Fruit fly (Drosophila melanogaster) whole organism, prepupa: ENCODE results near the gene qjt.

Experiments
- CG10669 ChIP-seq: fragments of 200-800 bp; sonication (Bioruptor generic); optimal IDR thresholded peaks from 3 replicates; lab custom pipeline; 2018; ENCODE audit warnings: missing biosample characterization, mild to moderate bottlenecking, missing genetic modification characterization, moderate library complexity
- CG11294 ChIP-seq: fragments of 200-800 bp; sonication (Bioruptor generic); IDR thresholded peaks from 2 replicates; pipeline ENCODE4 v1.3.6; 2022; ENCODE audit warnings: missing biosample characterization, missing genetic modification characterization
- CG11762 ChIP-seq: fragments of 200-800 bp; sonication (Bioruptor generic); optimal IDR thresholded peaks from 3 replicates; lab custom pipeline; 2016; ENCODE audit warnings: missing biosample characterization, missing genetic modification characterization; ENCODE audit not compliant: insufficient read depth
- CG11902 ChIP-seq: fragments of 200-800 bp; sonication (Bioruptor generic); optimal IDR thresholded peaks from 3 replicates; lab custom pipeline; 2016; ENCODE audit warnings: missing biosample characterization, missing genetic modification characterization
- CG1621 ChIP-seq: fragments of 200-800 bp; sonication (Bioruptor generic); optimal IDR thresholded peaks from 3 replicates; lab custom pipeline; 2018; ENCODE audit warnings: missing biosample characterization, mild to moderate bottlenecking, missing genetic modification characterization
- CG3032 ChIP-seq: fragments of 200-800 bp; optimal IDR thresholded peaks from 2 replicates; lab custom pipeline; 2019; ENCODE audit warnings: missing biosample characterization, mild to moderate bottlenecking, missing genetic modification characterization, moderate library complexity
- CG31627 ChIP-seq: fragments of 200-800 bp; sonication (Bioruptor generic); optimal IDR thresholded peaks from 3 replicates; lab custom pipeline; 2016; ENCODE audit warnings: missing biosample characterization, missing genetic modification characterization
- CG34406 ChIP-seq: fragments of 200-800 bp; sonication (Bioruptor generic); optimal IDR thresholded peaks from 3 replicates; lab custom pipeline; 2016; ENCODE audit warnings: missing biosample characterization, missing genetic modification characterization
- CG3919 ChIP-seq: fragments of 200-800 bp; sonication (Bioruptor generic); optimal IDR thresholded peaks from 3 replicates; lab custom pipeline; 2016; ENCODE audit warnings: missing biosample characterization, missing genetic modification characterization
- CG4318 ChIP-seq: fragments of 200-800 bp; sonication (Bioruptor generic); optimal IDR thresholded peaks from 3 replicates; lab custom pipeline; 2017; ENCODE audit warnings: missing biosample characterization, mild to moderate bottlenecking, missing genetic modification characterization
- CG6163 ChIP-seq: fragments of 200-800 bp; sonication (Bioruptor generic); IDR thresholded peaks from 3 replicates; pipeline ENCODE4 v1.3.6; 2022; ENCODE audit warnings: missing biosample characterization, missing genetic modification characterization
- CG6276 ChIP-seq: fragments of 200-800 bp; sonication (Bioruptor generic); optimal IDR thresholded peaks from 2 replicates; lab custom pipeline; 2017; ENCODE audit warnings: missing biosample characterization, mild to moderate bottlenecking, missing genetic modification characterization
- CG6792 ChIP-seq: fragments of 200-800 bp; sonication (Bioruptor generic); optimal IDR thresholded peaks from 3 replicates; lab custom pipeline; 2016; ENCODE audit warnings: missing biosample characterization, missing genetic modification characterization
- CG6808 ChIP-seq: fragments of 200-800 bp; sonication (Bioruptor generic); optimal IDR thresholded peaks from 3 replicates; lab custom pipeline; 2017; ENCODE audit warnings: missing biosample characterization, missing genetic modification characterization, mild to moderate bottlenecking, moderate library complexity, missing genetic modification reagents
- CG7368 ChIP-seq: fragments of 200-800 bp; sonication (Bioruptor generic); optimal IDR thresholded peaks from 3 replicates; lab custom pipeline; 2016; ENCODE audit warnings: missing biosample characterization, missing genetic modification characterization
- CG8319 ChIP-seq: fragments of 200-800 bp; sonication (Bioruptor generic); optimal IDR thresholded peaks from 3 replicates; lab custom pipeline; 2016; ENCODE audit warnings: missing biosample characterization, missing genetic modification characterization
- CG8632 ChIP-seq: fragments of 200-800 bp; sonication (Bioruptor generic); optimal IDR thresholded peaks from 3 replicates; lab custom pipeline; 2016; ENCODE audit warnings: missing biosample characterization, missing genetic modification characterization
- CG9139 ChIP-seq: fragments of 200-800 bp; sonication (Bioruptor generic); optimal IDR thresholded peaks from 3 replicates; lab custom pipeline; 2017; ENCODE audit warnings: missing biosample characterization, mild to moderate bottlenecking, missing genetic modification characterization
- Ets21C ChIP-seq: fragments of 200-800 bp; sonication (Bioruptor generic); optimal IDR thresholded peaks from 3 replicates; lab custom pipeline; 2016; ENCODE audit warnings: missing biosample characterization, missing genetic modification characterization
- Ets96B ChIP-seq: fragments of 200-800 bp; optimal IDR thresholded peaks from 2 replicates; lab custom pipeline; 2019; ENCODE audit warnings: missing biosample characterization, mild to moderate bottlenecking, missing genetic modification characterization, moderate library complexity
- Hr4 ChIP-seq: fragments of 200-800 bp; sonication (Bioruptor generic); optimal IDR thresholded peaks from 3 replicates; lab custom pipeline; 2016; ENCODE audit warnings: missing biosample characterization, missing genetic modification characterization
- Met ChIP-seq: fragments of 200-800 bp; sonication (Bioruptor generic); optimal IDR thresholded peaks from 3 replicates; lab custom pipeline; 2016; ENCODE audit warnings: missing biosample characterization, missing genetic modification characterization
- Sox15 ChIP-seq: fragments of 200-800 bp; sonication (Bioruptor generic); optimal IDR thresholded peaks from 3 replicates; lab custom pipeline; 2016; ENCODE audit warnings: missing biosample characterization, missing genetic modification characterization
- acj6 ChIP-seq: fragments of 200-800 bp; sonication (Bioruptor generic); optimal IDR thresholded peaks from 3 replicates; lab custom pipeline; 2016; ENCODE audit warnings: missing biosample characterization, missing genetic modification characterization
- cyc ChIP-seq: fragments of 200-800 bp; sonication (Bioruptor generic); optimal IDR thresholded peaks from 3 replicates; lab custom pipeline; 2016; ENCODE audit warnings: missing biosample characterization, missing genetic modification characterization
- dac ChIP-seq: fragments of 200-800 bp; sonication (Bioruptor generic); optimal IDR thresholded peaks from 2 replicates; lab custom pipeline; 2017; ENCODE audit warnings: missing biosample characterization, mild to moderate bottlenecking, missing genetic modification characterization
- eg ChIP-seq: fragments of 200-800 bp; sonication (Bioruptor generic); IDR thresholded peaks from 3 replicates; pipeline ENCODE4 v1.3.6; 2022; ENCODE audit warnings: missing biosample characterization, missing genetic modification characterization
- esn ChIP-seq: fragments of 200-800 bp; sonication (Bioruptor generic); optimal IDR thresholded peaks from 2 replicates; lab custom pipeline; 2016; ENCODE audit warnings: missing biosample characterization, mild to moderate bottlenecking, missing genetic modification characterization, moderate library complexity
- fd59A ChIP-seq: fragments of 200-800 bp; sonication (Bioruptor generic); optimal IDR thresholded peaks from 2 replicates; lab custom pipeline; 2017; ENCODE audit warnings: missing biosample characterization, mild to moderate bottlenecking, missing genetic modification characterization, missing genetic modification reagents
- lz ChIP-seq: fragments of 200-800 bp; sonication (Bioruptor generic); optimal IDR thresholded peaks from 3 replicates; lab custom pipeline; 2016; ENCODE audit warnings: missing biosample characterization, missing genetic modification characterization
- pdm3 ChIP-seq: fragments of 200-800 bp; sonication (Bioruptor generic); optimal IDR thresholded peaks from 3 replicates; lab custom pipeline; 2016; ENCODE audit warnings: missing biosample characterization, missing genetic modification characterization
- salr ChIP-seq, 2 experiments: fragments of 200-800 bp; sonication (Bioruptor generic); optimal IDR thresholded peaks; 3 replicates each; lab custom pipeline; 2016 to 2018; ENCODE audit warnings: missing biosample characterization in 2 of 2, missing genetic modification characterization in 2 of 2, mild to moderate bottlenecking in 1 of 2
- spab ChIP-seq: fragments of 200-800 bp; sonication (Bioruptor generic); optimal IDR thresholded peaks from 2 replicates; lab custom pipeline; 2017; ENCODE audit warnings: missing biosample characterization, mild to moderate bottlenecking, missing genetic modification characterization, missing genetic modification reagents
- ss ChIP-seq, 2 experiments: fragments of 200-800 bp; sonication (Bioruptor generic); optimal IDR thresholded peaks; 2 replicates in 1 of 2; 3 replicates in 1 of 2; lab custom pipeline; 2017 to 2018; ENCODE audit warnings: mild to moderate bottlenecking in 2 of 2, missing biosample characterization in 2 of 2, missing genetic modification characterization in 2 of 2, moderate library complexity in 1 of 2
- svp ChIP-seq: fragments of 200-800 bp; sonication (Bioruptor generic); peaks from one replicate; lab custom pipeline; 2016; ENCODE audit warnings: missing biosample characterization, missing genetic modification characterization
- topi ChIP-seq: fragments of 200-800 bp; sonication (Bioruptor generic); optimal IDR thresholded peaks from 3 replicates; lab custom pipeline; 2016; ENCODE audit warnings: missing biosample characterization, missing genetic modification characterization
- vri ChIP-seq: fragments of 200-800 bp; sonication (Bioruptor generic); optimal IDR thresholded peaks from 3 replicates; lab custom pipeline; 2016; ENCODE audit warnings: missing biosample characterization, mild to moderate bottlenecking, missing genetic modification characterization

The qjt gene

dm6 chr3L:17444569-17444968 lies 34.3 kb upstream of the qjt start:
- TF ChIP-seq CG6808 (GFP tag; lab: Kevin White, UChicago) (no peak), Ets96B (tag; lab: Kevin White, UChicago) (no peak), fd59A (GFP tag; lab: Kevin White, UChicago) (no peak), CG34406 (GFP tag; lab: Kevin White, UChicago) (no peak), CG3032 (tag; lab: Kevin White, UChicago) (no peak), CG8319 (GFP tag; lab: Kevin White, UChicago) (no peak), CG31627 (GFP tag; lab: Kevin White, UChicago) (no peak), CG11294 (GFP tag; lab: Robert Waterston, UW) (no peak), spab (GFP tag; lab: Kevin White, UChicago) (no peak), CG1621 (tag; lab: Kevin White, UChicago) (no peak), topi (no peak), Sox15 (GFP tag; lab: Kevin White, UChicago) (no peak), eg (no peak), dac (no peak), Met (GFP tag; lab: Kevin White, UChicago) (no peak), CG3919 (GFP tag; lab: Kevin White, UChicago) (no peak), CG11902 (GFP tag; lab: Kevin White, UChicago) (no peak), CG11762 (GFP tag; lab: Kevin White, UChicago) (no peak)

- no peak for TF ChIP-seq Met (GFP tag; lab: Kevin White, UChicago)
- TF ChIP-seq Hr4 (GFP tag; lab: Kevin White, UChicago) = no peak
- no peak for TF ChIP-seq esn (GFP tag; lab: Kevin White, UChicago)
- TF ChIP-seq CG3919 (GFP tag; lab: Kevin White, UChicago) = no peak
- TF ChIP-seq CG1621 (tag; lab: Kevin White, UChicago) = no peak
- no peak for TF ChIP-seq CG7368 (GFP tag; lab: Kevin White, UChicago)
- TF ChIP-seq Ets21C (GFP tag; lab: Kevin White, UChicago) = no peak
- no peak for TF ChIP-seq salr (GFP tag; optimal IDR thresholded peaks at IDR 0.05; lab: Kevin White, UChicago)
- TF ChIP-seq pdm3 (GFP tag; lab: Kevin White, UChicago) = no peak
- no peak for TF ChIP-seq lz (GFP tag; lab: Kevin White, UChicago)
- no peak for TF ChIP-seq acj6 (GFP tag; lab: Kevin White, UChicago)
- no peak for TF ChIP-seq svp (GFP tag; lab: Kevin White, UChicago)
- TF ChIP-seq CG6163 (GFP tag; lab: Robert Waterston, UW) = no peak
- TF ChIP-seq vri (GFP tag; lab: Kevin White, UChicago) = no peak
- no peak for TF ChIP-seq Ets96B (tag; lab: Kevin White, UChicago)
Measured at dm6 chr3L:17445629-17446431, 33.1 kb upstream of the qjt start.

dm6 chr3L:17447881-17448280 lies 31.0 kb upstream of the qjt start:
- TF ChIP-seq CG9139 (no peak), CG6792 (GFP tag; lab: Kevin White, UChicago) (no peak), Ets96B (tag; lab: Kevin White, UChicago) (no peak)

DNA sequence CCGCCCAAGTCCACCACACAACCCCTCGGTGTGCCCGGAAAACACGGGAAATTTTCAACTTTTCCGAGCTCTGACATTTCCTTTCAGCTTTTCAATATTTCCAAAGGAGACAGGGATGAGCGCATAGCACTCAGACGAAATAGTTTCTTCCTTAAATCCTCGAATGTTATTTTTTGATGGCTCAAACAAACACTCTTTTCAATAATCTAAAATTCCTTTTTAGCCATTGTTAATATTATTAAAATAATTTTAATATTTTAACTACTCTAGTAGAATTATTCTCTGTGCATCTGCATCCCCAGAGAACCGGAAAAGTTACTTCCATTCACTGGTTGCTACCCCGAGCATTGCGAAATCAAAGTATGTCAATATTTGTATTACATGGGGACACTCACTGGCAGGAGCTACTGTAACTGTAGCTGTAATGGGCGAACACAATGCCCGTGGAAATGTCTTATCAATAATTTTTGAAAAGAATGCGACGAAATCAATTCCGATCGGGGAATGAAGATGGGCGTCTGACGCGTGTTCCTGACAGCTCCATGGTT lies 21.1 kb upstream of the qjt start:
- TF ChIP-seq CG10669 (GFP tag; lab: Kevin White, UChicago) (no peak), ss (GFP tag; optimal IDR thresholded peaks at IDR 0.05; lab: Kevin White, UChicago) (no peak), CG6276 (no peak), spab (GFP tag; lab: Kevin White, UChicago) (no peak), CG3919 (GFP tag; lab: Kevin White, UChicago) (no peak), CG6792 (GFP tag; lab: Kevin White, UChicago) (no peak), CG8632 (GFP tag; lab: Kevin White, UChicago) (no peak), cyc (GFP tag; lab: Kevin White, UChicago) (no peak), pdm3 (GFP tag; lab: Kevin White, UChicago) (no peak), CG6808 (GFP tag; lab: Kevin White, UChicago) (no peak), CG31627 (GFP tag; lab: Kevin White, UChicago) (no peak), Hr4 (GFP tag; lab: Kevin White, UChicago) (no peak), Ets96B (tag; lab: Kevin White, UChicago) (no peak), CG7368 (GFP tag; lab: Kevin White, UChicago) (no peak), CG4318 (GFP tag; lab: Kevin White, UChicago) (no peak)
